Fruit fly (Drosophila melanogaster): ENCODE data around the gene CG31688.

Gene CG31688

DNA sequence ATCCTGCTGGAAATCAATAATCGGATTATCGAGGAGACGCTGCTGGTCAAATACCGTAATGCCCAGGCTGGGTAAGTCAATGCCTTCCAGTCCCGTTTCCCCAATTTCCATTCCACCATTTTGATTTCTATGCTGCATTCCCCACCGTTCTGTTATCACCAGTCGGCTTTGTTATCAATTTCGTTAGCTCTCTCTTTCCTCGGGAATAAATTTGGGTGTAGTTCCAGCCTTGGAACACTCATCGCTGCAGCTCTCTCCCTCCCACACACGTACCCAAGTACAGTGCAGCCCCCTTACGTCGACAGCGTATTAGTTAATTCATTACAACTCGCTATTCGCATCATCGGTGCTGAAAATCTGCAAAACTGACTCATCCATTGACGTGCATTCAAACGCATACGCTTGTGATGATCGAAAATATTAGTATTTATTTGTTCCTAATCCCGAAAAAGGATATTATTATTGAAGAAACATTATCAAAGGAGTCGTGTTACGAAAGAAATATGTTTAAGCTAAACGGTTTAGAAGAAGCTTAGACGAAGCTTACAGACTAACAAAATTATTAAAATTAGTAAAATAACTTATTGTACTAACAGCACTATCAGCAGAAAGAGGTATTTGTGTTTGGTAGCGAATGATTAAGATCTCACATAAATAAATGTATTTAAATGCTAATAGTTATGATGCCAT is 8.3 kb upstream of the CG31688 start (continued):
- TF ChIP-seq Asciz (GFP tag; optimal IDR thresholded peaks at IDR 0.05) (no peak), CG1529 (GFP tag; optimal IDR thresholded peaks at IDR 0.05) (no peak), CG10565 (GFP tag; optimal IDR thresholded peaks at IDR 0.05) (no peak), sr (GFP tag; IDR thresholded peaks at IDR 0.05) (peak; percentile 60; the same call in 2 of the 3 replicates), seq (GFP tag; IDR thresholded peaks at IDR 0.05) (no peak), CG2712 (tag; optimal IDR thresholded peaks at IDR 0.05) (no peak), fru (optimal IDR thresholded peaks at IDR 0.05) (no peak), pan (optimal IDR thresholded peaks at IDR 0.05) (no peak), pan (GFP tag; optimal IDR thresholded peaks at IDR 0.05 in 1 of 2, IDR thresholded peaks at IDR 0.05 in 1 of 2) (peak in 1 of 2 experiments; percentile 44), vvl (GFP tag; IDR thresholded peaks at IDR 0.05) (peak; percentile 45), CG4424 (GFP tag; optimal IDR thresholded peaks at IDR 0.05) (peak; percentile 5), CG12744 (GFP tag; optimal IDR thresholded peaks at IDR 0.05) (no peak), CG12155 (GFP tag; optimal IDR thresholded peaks at IDR 0.05) (peak; percentile 3), Dfd (GFP tag; optimal IDR thresholded peaks at IDR 0.05) (no peak), CG18619 (GFP tag; optimal IDR thresholded peaks at IDR 0.05) (no peak), HHEX (GFP tag; optimal IDR thresholded peaks at IDR 0.05) (no peak), peb (GFP tag; IDR thresholded peaks at IDR 0.05) (no peak), zfh1 (GFP tag; IDR thresholded peaks at IDR 0.05) (no peak), CG2199 (GFP tag; IDR thresholded peaks at IDR 0.05) (0 out of 3 replicates have a peak, but pooled peaks have one; percentile 25), CG14050 (GFP tag; IDR thresholded peaks at IDR 0.05) (peak; percentile 13; the same call in 1 of the 3 replicates), CG16815 (GFP tag; optimal IDR thresholded peaks at IDR 0.05) (no peak), CG33213 (GFP tag; optimal IDR thresholded peaks at IDR 0.05) (no peak), Gsc (GFP tag; IDR thresholded peaks at IDR 0.05) (no peak), CG5245 (GFP tag; optimal IDR thresholded peaks at IDR 0.05) (no peak), bsh (GFP tag; optimal IDR thresholded peaks at IDR 0.05) (peak in 1 of 2 experiments; percentile 2), trem (tag; optimal IDR thresholded peaks at IDR 0.05) (no peak), Ptx1 (GFP tag; IDR thresholded peaks at IDR 0.05) (no peak), Dbx (GFP tag; IDR thresholded peaks at IDR 0.05) (peak; percentile 42; the same call in 1 of the 3 replicates), Trl (optimal IDR thresholded peaks at IDR 0.05) (peak in 1 of 2 experiments; percentile 70), Trl (GFP tag; optimal IDR thresholded peaks at IDR 0.05) (no peak), phol (tag; optimal IDR thresholded peaks at IDR 0.05) (peak; percentile 48), stc (GFP tag; IDR thresholded peaks at IDR 0.05) (no peak), grn (GFP tag; optimal IDR thresholded peaks at IDR 0.05) (peak; percentile 32), CG11247 (GFP tag; IDR thresholded peaks at IDR 0.05) (peak; percentile 44), gfzf (GFP tag; optimal IDR thresholded peaks at IDR 0.05) (no peak), br (optimal IDR thresholded peaks at IDR 0.05) (no peak), prd (optimal IDR thresholded peaks at IDR 0.05) (no peak), prd (GFP tag; IDR thresholded peaks at IDR 0.05) (peak; percentile 29; the same call in 1 of the 3 replicates), rib (GFP tag; IDR thresholded peaks at IDR 0.05) (no peak), CG4730 (GFP tag; IDR thresholded peaks at IDR 0.05) (0 out of 2 replicates have a peak, but pooled peaks have one; percentile 26), Xbp1 (GFP tag; optimal IDR thresholded peaks at IDR 0.05) (no peak), Xrp1 (GFP tag; IDR thresholded peaks at IDR 0.05) (0 out of 2 replicates have a peak, but pooled peaks have one; percentile 39), CG11456 (GFP tag; IDR thresholded peaks at IDR 0.05) (peak; percentile 62; the same call in 2 of the 3 replicates), jumu (GFP tag; optimal IDR thresholded peaks at IDR 0.05) (no peak), Atf-2 (GFP tag; optimal IDR thresholded peaks at IDR 0.05) (no peak), da (GFP tag; optimal IDR thresholded peaks at IDR 0.05) (no peak), Deaf1 (tag; optimal IDR thresholded peaks at IDR 0.05) (no peak), CG18262 (tag; optimal IDR thresholded peaks at IDR 0.05) (no peak), ro (GFP tag; IDR thresholded peaks at IDR 0.05) (no peak), Mad (GFP tag; optimal IDR thresholded peaks at IDR 0.05) (no peak), cato (GFP tag; optimal IDR thresholded peaks at IDR 0.05; ENCODE audit: borderline replicate concordance) (no peak), CG13424 (tag; optimal IDR thresholded peaks at IDR 0.05) (peak; percentile 31)
